Worm (Caenorhabditis elegans): ENCODE results near the gene K02E7.1.

Gene K02E7.1

DNA sequence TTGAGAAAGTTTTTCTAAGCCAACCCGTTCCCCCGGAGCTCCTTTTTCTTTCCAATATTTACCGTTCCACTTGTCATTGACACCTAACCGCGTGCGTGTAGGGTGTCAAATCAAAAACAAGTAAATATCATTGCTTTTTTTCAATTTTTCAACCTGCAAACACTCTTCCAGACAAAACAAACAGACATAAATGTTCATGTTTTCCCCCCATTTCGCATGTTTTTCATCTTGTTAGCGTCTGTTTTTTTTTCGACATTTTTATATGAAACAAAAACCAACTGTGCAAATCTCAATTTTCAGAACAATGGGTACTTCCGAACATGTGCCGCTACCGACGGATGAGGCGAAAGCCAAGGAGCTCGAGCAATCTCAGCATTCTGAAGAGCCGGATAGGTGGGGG lies 8.7 kb downstream of the K02E7.1 start, which contains the start of gene snf-3 (continued):
- TF ChIP-seq akir-1 (GFP tag; optimal IDR thresholded peaks at IDR 0.05), result no peak
- TF ChIP-seq atf-7 (tag; optimal IDR thresholded peaks at IDR 0.05), result no peak

DNA sequence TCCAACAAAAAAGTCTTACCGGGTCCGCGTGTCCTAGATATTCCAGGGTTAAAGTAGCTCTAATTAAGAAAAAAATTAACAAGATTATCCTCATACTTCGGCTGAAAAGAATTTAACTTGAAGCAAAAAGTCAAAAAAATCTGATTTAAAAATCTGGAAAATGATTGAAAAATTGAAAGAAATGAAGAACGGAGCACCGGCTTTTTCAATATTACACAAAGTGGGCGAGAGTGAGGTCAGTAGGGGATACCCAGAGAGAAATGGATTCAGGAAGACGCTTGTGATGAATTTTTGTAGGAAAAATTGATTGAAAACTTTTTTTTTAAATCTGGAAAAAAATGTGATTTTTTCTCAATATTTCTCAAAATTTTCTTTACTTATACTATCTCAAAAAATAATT lies 17.8 kb downstream of the K02E7.1 start, which contains the start of gene pho-14:
TSS of gene pho-14 (minus strand) at position 101 of the 400 bp plus-strand sequence.
- no peak for TF ChIP-seq F22D6.2 (tag; optimal IDR thresholded peaks at IDR 0.05)
- TF ChIP-seq hmg-1.2 (GFP tag; IDR thresholded peaks at IDR 0.05), result no peak
- TF ChIP-seq nhr-179 (tag; optimal IDR thresholded peaks at IDR 0.05), result no peak
- no peak for TF ChIP-seq ztf-28 (GFP tag; IDR thresholded peaks at IDR 0.05)
- TF ChIP-seq die-1 (tag; optimal IDR thresholded peaks at IDR 0.05), result no peak
- no peak for TF ChIP-seq zim-3 (tag; optimal IDR thresholded peaks at IDR 0.05)
- no peak for TF ChIP-seq hmg-20 (GFP tag; IDR thresholded peaks at IDR 0.05)

DNA sequence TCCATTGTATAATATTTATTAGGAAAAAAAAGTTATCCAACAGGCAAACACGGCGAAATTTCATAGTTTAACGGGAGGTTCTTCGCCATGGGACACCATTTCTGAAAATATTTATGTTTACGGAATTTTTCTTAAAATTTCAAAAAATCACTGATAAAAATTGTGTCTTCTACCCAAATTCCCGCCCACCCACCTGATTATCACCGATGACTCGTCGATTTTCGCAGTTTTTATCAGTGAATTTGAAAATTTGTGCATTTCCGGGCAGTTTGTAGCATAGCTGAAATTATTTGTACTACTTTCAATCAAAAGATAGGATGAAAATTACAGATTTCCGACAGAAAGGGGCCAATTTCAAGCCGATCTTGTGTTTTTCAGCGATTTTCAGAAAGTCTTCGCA lies 18.5 kb downstream of the K02E7.1 start:
- TF ChIP-seq somi-1 (GFP tag; optimal IDR thresholded peaks at IDR 0.05) (no peak), ztf-6 (GFP tag; IDR thresholded peaks at IDR 0.05) (no peak), mel-28 (tag; optimal IDR thresholded peaks at IDR 0.05; ENCODE audit: borderline replicate concordance) (no peak), attf-3 (GFP tag; conservative IDR thresholded peaks at IDR 0.05) (no peak), lin-54 (GFP tag; optimal IDR thresholded peaks at IDR 0.05) (no peak), ets-4 (GFP tag; optimal IDR thresholded peaks at IDR 0.05) (peak; percentile 0), die-1 (tag; optimal IDR thresholded peaks at IDR 0.05) (no peak), B0261.1 (tag; optimal IDR thresholded peaks at IDR 0.05) (no peak), nhr-80 (tag; optimal IDR thresholded peaks at IDR 0.05) (peak; percentile 47), F55B11.4 (tag; optimal IDR thresholded peaks at IDR 0.05; ENCODE audit: borderline replicate concordance, insufficient read depth) (no peak)

DNA sequence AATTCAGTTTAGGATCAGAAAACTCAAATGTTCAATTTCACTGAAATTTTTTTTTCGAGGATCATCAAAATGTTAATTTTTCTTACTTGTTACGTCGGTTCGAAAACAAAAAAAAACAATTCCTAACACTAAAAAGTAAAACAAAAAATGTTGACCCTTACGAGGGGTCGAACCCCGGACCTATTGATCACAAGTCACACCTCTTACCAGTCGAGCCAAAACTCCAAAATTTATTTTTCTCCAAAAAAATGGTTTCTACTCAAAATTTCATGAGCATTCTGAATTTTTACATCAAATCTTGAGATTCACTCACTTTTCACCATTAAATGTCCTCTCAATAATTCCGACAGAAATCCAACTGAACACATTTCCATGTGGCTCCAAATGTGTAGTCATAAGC lies 19.2 kb downstream of the K02E7.1 start:
- TF ChIP-seq egl-44 (GFP tag; IDR thresholded peaks at IDR 0.05) (no peak), lin-26 (GFP tag; IDR thresholded peaks at IDR 0.05) (no peak), snpc-3.4 (tag; optimal IDR thresholded peaks at IDR 0.05) (no peak), mel-28 (tag; optimal IDR thresholded peaks at IDR 0.05; ENCODE audit: borderline replicate concordance) (no peak), hsf-1 (GFP tag; IDR thresholded peaks at IDR 0.05) (no peak), snpc-4 (GFP tag; optimal IDR thresholded peaks at IDR 0.05) (no peak), snpc-4 (tag; optimal IDR thresholded peaks at IDR 0.05) (no peak), ZK185.1 (tag; optimal IDR thresholded peaks at IDR 0.05; ENCODE audit: poor library complexity, severe bottlenecking) (no peak), rpc-1 (optimal IDR thresholded peaks at IDR 0.05) (peak; percentile 12), rpc-1 (tag; optimal IDR thresholded peaks at IDR 0.05) (peak; percentile 55), him-1 (tag; optimal IDR thresholded peaks at IDR 0.05) (no peak), tbp1 (GFP tag; optimal IDR thresholded peaks at IDR 0.05) (peak; percentile 66)

DNA sequence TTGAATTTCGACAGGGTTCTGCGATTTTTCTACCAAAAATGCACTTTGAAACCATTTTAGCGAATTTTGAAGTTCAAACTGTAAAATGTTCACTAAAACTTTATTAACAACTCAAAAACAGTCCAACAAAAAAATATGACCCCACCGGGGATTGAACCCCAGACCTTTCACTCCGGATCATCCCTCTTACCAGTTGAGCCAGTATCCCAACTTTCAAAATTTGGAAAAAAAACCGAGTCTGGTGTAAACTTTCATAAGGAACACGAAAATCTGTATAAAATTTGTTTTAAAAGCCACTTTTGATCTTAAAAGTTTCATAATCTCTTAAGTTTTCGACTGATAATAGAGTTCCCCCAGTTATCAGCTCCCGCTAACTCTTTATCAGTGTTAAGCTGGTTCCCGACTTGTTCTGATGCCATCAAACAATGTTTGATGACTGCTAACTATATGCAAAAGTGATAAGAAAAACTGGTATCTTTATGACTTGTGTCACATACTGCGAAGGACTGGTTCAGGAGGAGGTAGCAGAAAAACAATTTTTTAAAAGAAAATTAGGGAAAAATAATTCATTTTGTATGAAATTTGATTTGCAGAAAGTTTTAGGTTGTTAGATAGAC lies 20.6 kb downstream of the K02E7.1 start:
- no peak for TF ChIP-seq F55B11.4 (tag; optimal IDR thresholded peaks at IDR 0.05; ENCODE audit: borderline replicate concordance, insufficient read depth)
- peak; percentile 68 for TF ChIP-seq pha-4 (tag; optimal IDR thresholded peaks at IDR 0.05)
- TF ChIP-seq hrde-1 (tag; optimal IDR thresholded peaks at IDR 0.05; ENCODE audit: borderline replicate concordance), result no peak
- TF ChIP-seq ZK185.1 (tag; optimal IDR thresholded peaks at IDR 0.05; ENCODE audit: poor library complexity, severe bottlenecking), result no peak
- TF ChIP-seq hmg-1.2 (GFP tag; IDR thresholded peaks at IDR 0.05), result no peak
- TF ChIP-seq madf-3 (GFP tag; IDR thresholded peaks at IDR 0.05), result no peak
- no peak for TF ChIP-seq nhr-120 (GFP tag; IDR thresholded peaks at IDR 0.05)
- no peak for TF ChIP-seq lsl-1 (GFP tag; optimal IDR thresholded peaks at IDR 0.05)
- TF ChIP-seq tbp1 (GFP tag; optimal IDR thresholded peaks at IDR 0.05), result peak; percentile 65
- no peak for TF ChIP-seq hlh-12 (tag; optimal IDR thresholded peaks at IDR 0.05)
- no peak for TF ChIP-seq nfyb-1 (GFP tag; IDR thresholded peaks at IDR 0.05)
- TF ChIP-seq unc-62 (GFP tag; optimal IDR thresholded peaks at IDR 0.05), result peak; percentile 55
- TF ChIP-seq atf-7 (tag; optimal IDR thresholded peaks at IDR 0.05), result peak; percentile 69
- no peak for TF ChIP-seq zfh-2 (GFP tag; conservative IDR thresholded peaks at IDR 0.05)
- TF ChIP-seq lin-26 (GFP tag; IDR thresholded peaks at IDR 0.05), result no peak
- TF ChIP-seq B0336.3 (GFP tag; IDR thresholded peaks at IDR 0.05), result no peak
- TF ChIP-seq mes-4 (tag; optimal IDR thresholded peaks at IDR 0.05), result no peak
- peak; percentile 83 for TF ChIP-seq ets-4 (GFP tag; optimal IDR thresholded peaks at IDR 0.05)
- TF ChIP-seq tbx-9 (tag; optimal IDR thresholded peaks at IDR 0.05; ENCODE audit: borderline replicate concordance), result no peak
- TF ChIP-seq madf-6 (GFP tag; IDR thresholded peaks at IDR 0.05), result no peak
